Worm (Caenorhabditis elegans): ENCODE data around the gene srsx-35.

Gene srsx-35

ce11 chrV:20681120-20681519 is at the start of gene srsx-35:
TSS of gene srsx-35 (plus strand) at chrV:20681420.
- no peak for TF ChIP-seq bed-2 (GFP tag; IDR thresholded peaks at IDR 0.05)
- no peak for TF ChIP-seq lsl-1 (GFP tag; optimal IDR thresholded peaks at IDR 0.05)
- no peak for TF ChIP-seq ztf-18 (tag; optimal IDR thresholded peaks at IDR 0.05)
- no peak for TF ChIP-seq F57C9.4 (tag; optimal IDR thresholded peaks at IDR 0.05)
- no peak for TF ChIP-seq lag-1 (GFP tag; IDR thresholded peaks at IDR 0.05)
- no peak for TF ChIP-seq dpl-1 (GFP tag; optimal IDR thresholded peaks at IDR 0.05)
- no peak for TF ChIP-seq hmg-20 (GFP tag; IDR thresholded peaks at IDR 0.05)
- TF ChIP-seq sptf-2 (GFP tag; optimal IDR thresholded peaks at IDR 0.05): no peak
- no peak for TF ChIP-seq ztf-28 (GFP tag; IDR thresholded peaks at IDR 0.05)

- TF ChIP-seq nfya-2 (GFP tag; IDR thresholded peaks at IDR 0.05) (no peak), C06A6.2 (GFP tag; conservative IDR thresholded peaks at IDR 0.05) (no peak), ceh-58 (GFP tag; IDR thresholded peaks at IDR 0.05) (no peak), unc-130 (GFP tag; optimal IDR thresholded peaks at IDR 0.05) (no peak), F22D6.2 (tag; optimal IDR thresholded peaks at IDR 0.05) (no peak), pha-4 (tag; optimal IDR thresholded peaks at IDR 0.05) (no peak), C17E4.6 (GFP tag; IDR thresholded peaks at IDR 0.05) (no peak), tbp1 (GFP tag; optimal IDR thresholded peaks at IDR 0.05) (no peak), ceh-100 (GFP tag; IDR thresholded peaks at IDR 0.05) (no peak), F10E7.11 (tag; optimal IDR thresholded peaks at IDR 0.05) (no peak), ztf-18 (tag; optimal IDR thresholded peaks at IDR 0.05) (no peak)
These were observed 47.6 kb upstream of the srsx-35 start, which contains the start of gene F46B3.15 for ce11 chrV:20633619-20634018. TSS of gene F46B3.15 (minus strand) at chrV:20633719.

- TF ChIP-seq mcd-1 (GFP tag; IDR thresholded peaks at IDR 0.05) (no peak), akir-1 (GFP tag; optimal IDR thresholded peaks at IDR 0.05) (no peak), mes-4 (tag; optimal IDR thresholded peaks at IDR 0.05) (no peak), egrh-3 (GFP tag; IDR thresholded peaks at IDR 0.05) (no peak), athp-1 (tag; optimal IDR thresholded peaks at IDR 0.05) (no peak), Y53G8AR.9 (GFP tag; conservative IDR thresholded peaks at IDR 0.05) (no peak), dox-1 (GFP tag; IDR thresholded peaks at IDR 0.05) (no peak), aptf-2 (GFP tag; conservative IDR thresholded peaks at IDR 0.05) (no peak), rec-8 (tag; optimal IDR thresholded peaks at IDR 0.05) (no peak), aptf-3 (GFP tag; IDR thresholded peaks at IDR 0.05) (no peak), hlh-12 (tag; optimal IDR thresholded peaks at IDR 0.05) (no peak), pbrm-1 (GFP tag; IDR thresholded peaks at IDR 0.05) (no peak), madf-8 (GFP tag; conservative IDR thresholded peaks at IDR 0.05) (no peak), lin-54 (GFP tag; optimal IDR thresholded peaks at IDR 0.05) (no peak), F57C9.4 (tag; optimal IDR thresholded peaks at IDR 0.05) (no peak), mxl-1 (tag; optimal IDR thresholded peaks at IDR 0.05) (no peak), nfya-2 (GFP tag; IDR thresholded peaks at IDR 0.05) (no peak), attf-6 (GFP tag; IDR thresholded peaks at IDR 0.05) (no peak), ztf-6 (GFP tag; IDR thresholded peaks at IDR 0.05) (no peak), B0019.2 (GFP tag; conservative IDR thresholded peaks at IDR 0.05) (no peak)
These were observed 46.9 kb upstream of the srsx-35 start, which contains the start of gene F46B3.16 for ce11 chrV:20634330-20634729. TSS of gene F46B3.16 (plus strand) at chrV:20634630.

ce11 chrV:20636855-20637254 is 44.4 kb upstream of the srsx-35 start, which contains the start of gene ttr-13:
TSS of gene ttr-13 (minus strand) at chrV:20636955.
- TF ChIP-seq tbp1 (GFP tag; optimal IDR thresholded peaks at IDR 0.05): no peak
- no peak for TF ChIP-seq F57C9.4 (tag; optimal IDR thresholded peaks at IDR 0.05)
- TF ChIP-seq bed-2 (GFP tag; IDR thresholded peaks at IDR 0.05): no peak
- TF ChIP-seq ceh-27 (GFP tag; optimal IDR thresholded peaks at IDR 0.05): no peak
- no peak for TF ChIP-seq egrh-3 (GFP tag; IDR thresholded peaks at IDR 0.05)
- TF ChIP-seq lsy-27 (tag; optimal IDR thresholded peaks at IDR 0.05; ENCODE audit: borderline replicate concordance, insufficient read depth): no peak
- no peak for TF ChIP-seq tbx-9 (tag; optimal IDR thresholded peaks at IDR 0.05; ENCODE audit: borderline replicate concordance)
